Fruit fly (Drosophila melanogaster): ENCODE data around the gene CG9098.

DNA sequence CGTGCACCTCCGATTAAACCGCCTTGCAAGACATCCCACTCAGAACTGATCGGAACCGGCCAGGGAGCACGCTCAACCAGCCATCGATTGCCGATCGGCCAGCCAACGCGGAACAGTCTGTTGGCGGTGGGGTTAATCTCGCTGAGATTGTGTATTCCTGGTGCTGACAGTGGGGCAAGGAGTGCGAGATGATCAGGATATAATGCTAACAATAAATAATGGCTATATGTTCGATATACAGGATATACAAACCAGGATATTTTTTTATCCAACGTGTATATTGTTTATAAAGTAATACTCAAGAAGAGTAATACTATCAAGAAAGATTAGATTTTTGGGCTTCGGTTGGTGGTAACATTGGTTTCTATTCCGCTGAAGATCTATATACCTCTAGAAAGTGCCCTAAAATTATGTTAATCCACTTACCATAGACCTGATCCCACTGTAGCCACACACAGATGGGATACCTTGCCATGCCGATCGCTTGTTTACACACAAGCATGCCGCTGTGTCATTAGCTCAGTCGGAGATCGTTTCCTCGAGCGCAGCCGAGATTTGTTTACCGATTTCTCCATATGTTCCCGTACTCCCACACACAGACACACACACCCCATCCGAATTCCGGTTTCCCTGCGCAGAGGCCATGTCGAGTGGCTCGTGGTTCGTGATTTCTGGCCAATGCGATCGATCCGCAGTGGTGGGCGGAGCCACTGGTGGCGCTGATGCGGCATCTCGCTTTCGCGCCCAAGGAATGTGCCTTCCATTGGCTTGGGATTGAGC, 7.4 kb upstream of the CG9098 start, which contains the start of gene H2.0:
- TF ChIP-seq CTCF (optimal IDR thresholded peaks at IDR 0.05) (no peak), CG8478 (optimal IDR thresholded peaks at IDR 0.05) (no peak)

All from S2 (cell line).